Fruit fly (Drosophila melanogaster) whole organism, embryonic: Measurements from ENCODE around the gene CG8892.

Source experiments
- Bgb ChIP-seq: fragments of 200-800 bp; sonication (Bioruptor generic); IDR thresholded peaks from 2 replicates; pipeline ENCODE4 v1.3.6; 2022; ENCODE audit warnings: missing biosample characterization, missing genetic modification characterization; ENCODE audit not compliant: partially characterized antibody
- BtbVII ChIP-seq: fragments of 200-800 bp; sonication (Bioruptor generic); optimal IDR thresholded peaks from 3 replicates; lab custom pipeline; 2017; ENCODE audit warnings: missing biosample characterization, mild to moderate bottlenecking, missing genetic modification characterization
- CG11723 ChIP-seq: fragments of 200-800 bp; sonication (Bioruptor generic); optimal IDR thresholded peaks from 2 replicates; lab custom pipeline; 2017; ENCODE audit warnings: missing biosample characterization, mild to moderate bottlenecking, missing genetic modification characterization
- CG12155 ChIP-seq: fragments of 200-800 bp; sonication (Bioruptor generic); optimal IDR thresholded peaks from 3 replicates; lab custom pipeline; 2016; ENCODE audit warnings: missing biosample characterization, missing genetic modification characterization
- CG1233 ChIP-seq: fragments of 200-800 bp; sonication (Bioruptor generic); optimal IDR thresholded peaks from 4 replicates; lab custom pipeline; 2018; ENCODE audit warnings: missing biosample characterization, mild to moderate bottlenecking, missing genetic modification characterization
- CG12391 ChIP-seq: fragments of 200-800 bp; sonication (Bioruptor generic); optimal IDR thresholded peaks from 3 replicates; lab custom pipeline; 2018; ENCODE audit warnings: missing biosample characterization, mild to moderate bottlenecking, missing genetic modification characterization, moderate library complexity
- CG12659 ChIP-seq: fragments of 200-800 bp; sonication (Bioruptor generic); optimal IDR thresholded peaks from 3 replicates; lab custom pipeline; 2017; ENCODE audit warnings: mild to moderate bottlenecking, missing biosample characterization, missing genetic modification reagents, missing genetic modification characterization
- CG12942 ChIP-seq: fragments of 200-800 bp; sonication (Bioruptor generic); optimal IDR thresholded peaks from 3 replicates; lab custom pipeline; 2016; ENCODE audit warnings: missing biosample characterization, missing genetic modification characterization
- CG13296 ChIP-seq: fragments of 200-800 bp; sonication (Bioruptor generic); optimal IDR thresholded peaks from 3 replicates; lab custom pipeline; 2018; ENCODE audit warnings: missing biosample characterization, mild to moderate bottlenecking, missing genetic modification characterization
- CG17328 ChIP-seq: fragments of 200-800 bp; sonication (Bioruptor generic); IDR thresholded peaks from 2 replicates; pipeline ENCODE4 v1.3.6; 2022; ENCODE audit warnings: missing biosample characterization, missing genetic modification characterization
- CG30020 ChIP-seq: fragments of 200-800 bp; optimal IDR thresholded peaks from 2 replicates; lab custom pipeline; 2019; ENCODE audit warnings: missing biosample characterization, mild to moderate bottlenecking, missing genetic modification characterization, moderate library complexity
- CG31365 ChIP-seq: fragments of 200-800 bp; sonication (Bioruptor generic); optimal IDR thresholded peaks from 2 replicates; lab custom pipeline; 2018; ENCODE audit warnings: missing biosample characterization, mild to moderate bottlenecking, missing genetic modification characterization
- CG33557 ChIP-seq: fragments of 200-800 bp; sonication (Bioruptor generic); optimal IDR thresholded peaks from 2 replicates; lab custom pipeline; 2019; ENCODE audit warnings: missing biosample characterization, mild to moderate bottlenecking, missing genetic modification characterization, moderate library complexity
- CG34376 ChIP-seq: fragments of 200-800 bp; sonication (Bioruptor generic); optimal IDR thresholded peaks from 2 replicates; lab custom pipeline; 2018; ENCODE audit warnings: missing biosample characterization, mild to moderate bottlenecking, missing genetic modification characterization
- CG4360 ChIP-seq: fragments of 200-800 bp; sonication (Bioruptor generic); IDR thresholded peaks from 2 replicates; pipeline ENCODE4 v1.3.6; 2022; ENCODE audit warnings: missing biosample characterization, missing genetic modification characterization
- CG4424 ChIP-seq: fragments of 200-800 bp; sonication (Bioruptor generic); optimal IDR thresholded peaks from 3 replicates; lab custom pipeline; 2016; ENCODE audit warnings: missing biosample characterization, missing genetic modification characterization
- CG6813 ChIP-seq: fragments of 200-800 bp; sonication (Bioruptor generic); optimal IDR thresholded peaks from 2 replicates; lab custom pipeline; 2017; ENCODE audit warnings: missing biosample characterization, missing genetic modification characterization, mild to moderate bottlenecking, moderate library complexity, missing genetic modification reagents
- CG8359 ChIP-seq: fragments of 200-800 bp; sonication (Bioruptor generic); optimal IDR thresholded peaks from 2 replicates; lab custom pipeline; 2017; ENCODE audit warnings: missing biosample characterization, mild to moderate bottlenecking, missing genetic modification characterization, borderline replicate concordance
- CG8944 ChIP-seq: fragments of 200-800 bp; sonication (Bioruptor generic); optimal IDR thresholded peaks from 3 replicates; lab custom pipeline; 2016; ENCODE audit warnings: missing biosample characterization, missing genetic modification characterization
- CrebB ChIP-seq: fragments of 200-800 bp; sonication (Bioruptor generic); optimal IDR thresholded peaks from 3 replicates; lab custom pipeline; 2018; ENCODE audit warnings: missing biosample characterization, mild to moderate bottlenecking, missing genetic modification characterization
- Hr78 ChIP-seq, 2 experiments: fragments of 200-800 bp in 1 of 2; fragments of >200 bp in 1 of 2; sonication (Bioruptor generic) in 1 of 2; optimal IDR thresholded peaks; 2 replicates each; lab custom pipeline; 2017 to 2019; ENCODE audit warnings: missing biosample characterization in 2 of 2, missing genetic modification characterization in 2 of 2, mild to moderate bottlenecking in 1 of 2, moderate library complexity in 1 of 2
- Myb ChIP-seq: fragments of 200-800 bp; sonication (Bioruptor generic); optimal IDR thresholded peaks from 2 replicates; lab custom pipeline; 2016; ENCODE audit warnings: missing biosample characterization, missing genetic modification characterization
- NC2β ChIP-seq: fragments of 200-800 bp; sonication (Bioruptor generic); optimal IDR thresholded peaks from 2 replicates; lab custom pipeline; 2016; ENCODE audit warnings: missing biosample characterization, missing genetic modification characterization
- NK7.1 ChIP-seq: fragments of 200-800 bp; sonication (Bioruptor generic); optimal IDR thresholded peaks from 3 replicates; lab custom pipeline; 2016; ENCODE audit warnings: missing biosample characterization, missing genetic modification characterization
- Neu2 ChIP-seq: fragments of 200-800 bp; sonication (Bioruptor generic); optimal IDR thresholded peaks from 3 replicates; lab custom pipeline; 2016; ENCODE audit warnings: missing biosample characterization, missing genetic modification characterization, borderline replicate concordance
- Optix ChIP-seq: fragments of 200-800 bp; sonication (Bioruptor generic); IDR thresholded peaks from 3 replicates; pipeline ENCODE4 v1.3.6; 2022; ENCODE audit warnings: missing biosample characterization, missing genetic modification characterization
- TFAM ChIP-seq: fragments of 200-800 bp; sonication (Bioruptor generic); optimal IDR thresholded peaks from 2 replicates; lab custom pipeline; 2017; ENCODE audit warnings: missing biosample characterization, missing genetic modification characterization, inconsistent platforms
- Trl ChIP-seq, 3 experiments: fragments of >200 bp in 2 of 3; fragments of 200-800 bp in 1 of 3; sonication (Bioruptor generic) in 1 of 3; optimal IDR thresholded peaks; 2 replicates in 1 of 3; 3 replicates in 2 of 3; lab custom pipeline; 2016 to 2017; ENCODE audit warnings: missing biosample characterization in 1 of 3, missing genetic modification characterization in 1 of 3
- ato ChIP-seq: fragments of 200-800 bp; sonication (Bioruptor generic); IDR thresholded peaks from 2 replicates; pipeline ENCODE4 v1.3.6; 2022; ENCODE audit warnings: missing biosample characterization, missing genetic modification characterization; ENCODE audit not compliant: partially characterized antibody
- bsh ChIP-seq, 2 experiments: fragments of 200-800 bp; sonication (Bioruptor generic); optimal IDR thresholded peaks; 2 replicates each; lab custom pipeline; 2017 to 2018; ENCODE audit warnings: mild to moderate bottlenecking in 2 of 2, missing biosample characterization in 2 of 2, missing genetic modification characterization in 2 of 2, moderate library complexity in 1 of 2
- chm ChIP-seq: fragments of 200-800 bp; sonication (Bioruptor generic); IDR thresholded peaks from 2 replicates; pipeline ENCODE4 v1.3.6; 2022; ENCODE audit warnings: missing biosample characterization, missing genetic modification characterization
- dan ChIP-seq: fragments of 200-800 bp; sonication (Bioruptor generic); IDR thresholded peaks from 2 replicates; pipeline ENCODE4 v1.3.6; 2022; ENCODE audit warnings: missing biosample characterization, missing genetic modification characterization
- dpn ChIP-seq, 2 experiments: fragments of 200-800 bp; sonication (Bioruptor generic); optimal IDR thresholded peaks; 3 replicates each; lab custom pipeline; 2016; ENCODE audit warnings: missing biosample characterization in 2 of 2, missing genetic modification characterization in 2 of 2
- jumu ChIP-seq: fragments of 200-800 bp; sonication (Bioruptor generic); optimal IDR thresholded peaks from 3 replicates; lab custom pipeline; 2016; ENCODE audit warnings: missing biosample characterization, missing genetic modification characterization
- kni ChIP-seq: fragments of 200-800 bp; sonication (Bioruptor generic); optimal IDR thresholded peaks from 3 replicates; lab custom pipeline; 2017; ENCODE audit warnings: mild to moderate bottlenecking, missing biosample characterization, missing genetic modification reagents, missing genetic modification characterization
- maf-S ChIP-seq: fragments of 200-800 bp; sonication (Bioruptor generic); optimal IDR thresholded peaks from 2 replicates; lab custom pipeline; 2016; ENCODE audit warnings: missing biosample characterization, missing genetic modification characterization
- pfk ChIP-seq: fragments of 200-800 bp; sonication (Bioruptor generic); optimal IDR thresholded peaks from 2 replicates; lab custom pipeline; 2018; ENCODE audit warnings: missing biosample characterization, mild to moderate bottlenecking, missing genetic modification characterization, moderate library complexity
- pros ChIP-seq: fragments of 200-800 bp; sonication (Bioruptor generic); optimal IDR thresholded peaks from 3 replicates; lab custom pipeline; 2019; ENCODE audit warnings: missing biosample characterization, mild to moderate bottlenecking, missing genetic modification characterization, moderate library complexity
- scrt ChIP-seq: fragments of 200-800 bp; sonication (Bioruptor generic); optimal IDR thresholded peaks from 2 replicates; lab custom pipeline; 2018; ENCODE audit warnings: missing biosample characterization, mild to moderate bottlenecking, missing genetic modification characterization, moderate library complexity
- seq ChIP-seq: fragments of 200-800 bp; sonication (Bioruptor generic); IDR thresholded peaks from 2 replicates; pipeline ENCODE4 v1.3.6; 2022; ENCODE audit warnings: missing biosample characterization, missing genetic modification characterization
- shn ChIP-seq: fragments of 200-800 bp; sonication (Bioruptor generic); optimal IDR thresholded peaks from 3 replicates; lab custom pipeline; 2016; ENCODE audit warnings: missing biosample characterization, missing genetic modification characterization
- sr ChIP-seq: fragments of 200-800 bp; sonication (Bioruptor generic); IDR thresholded peaks from 3 replicates; pipeline ENCODE4 v1.3.6; 2022; ENCODE audit warnings: missing biosample characterization, missing genetic modification characterization
- tgo ChIP-seq: fragments of 200-800 bp; sonication (Bioruptor generic); IDR thresholded peaks from 3 replicates; pipeline ENCODE4 v1.3.6; 2022; ENCODE audit warnings: missing biosample characterization, missing genetic modification characterization
- tll ChIP-seq, 2 experiments: fragments of 200-800 bp in 1 of 2; fragments of >200 bp in 1 of 2; sonication (Bioruptor generic) in 1 of 2; optimal IDR thresholded peaks; 2 replicates each; lab custom pipeline; 2017 to 2019; ENCODE audit warnings: missing biosample characterization in 2 of 2, missing genetic modification characterization in 2 of 2, mild to moderate bottlenecking in 1 of 2, moderate library complexity in 1 of 2
- trem ChIP-seq: fragments of 200-800 bp; optimal IDR thresholded peaks from 3 replicates; lab custom pipeline; 2019; ENCODE audit warnings: missing biosample characterization, mild to moderate bottlenecking, missing genetic modification characterization, moderate library complexity
- zen ChIP-seq: fragments of 200-800 bp; sonication (Bioruptor generic); optimal IDR thresholded peaks from 3 replicates; lab custom pipeline; 2018; ENCODE audit warnings: missing biosample characterization, mild to moderate bottlenecking, missing genetic modification characterization, moderate library complexity
- zfh1 ChIP-seq: fragments of 200-800 bp; sonication (Bioruptor generic); IDR thresholded peaks from 3 replicates; pipeline ENCODE4 v1.3.6; 2022; ENCODE audit warnings: missing biosample characterization, missing genetic modification characterization

CG8892 gene

DNA sequence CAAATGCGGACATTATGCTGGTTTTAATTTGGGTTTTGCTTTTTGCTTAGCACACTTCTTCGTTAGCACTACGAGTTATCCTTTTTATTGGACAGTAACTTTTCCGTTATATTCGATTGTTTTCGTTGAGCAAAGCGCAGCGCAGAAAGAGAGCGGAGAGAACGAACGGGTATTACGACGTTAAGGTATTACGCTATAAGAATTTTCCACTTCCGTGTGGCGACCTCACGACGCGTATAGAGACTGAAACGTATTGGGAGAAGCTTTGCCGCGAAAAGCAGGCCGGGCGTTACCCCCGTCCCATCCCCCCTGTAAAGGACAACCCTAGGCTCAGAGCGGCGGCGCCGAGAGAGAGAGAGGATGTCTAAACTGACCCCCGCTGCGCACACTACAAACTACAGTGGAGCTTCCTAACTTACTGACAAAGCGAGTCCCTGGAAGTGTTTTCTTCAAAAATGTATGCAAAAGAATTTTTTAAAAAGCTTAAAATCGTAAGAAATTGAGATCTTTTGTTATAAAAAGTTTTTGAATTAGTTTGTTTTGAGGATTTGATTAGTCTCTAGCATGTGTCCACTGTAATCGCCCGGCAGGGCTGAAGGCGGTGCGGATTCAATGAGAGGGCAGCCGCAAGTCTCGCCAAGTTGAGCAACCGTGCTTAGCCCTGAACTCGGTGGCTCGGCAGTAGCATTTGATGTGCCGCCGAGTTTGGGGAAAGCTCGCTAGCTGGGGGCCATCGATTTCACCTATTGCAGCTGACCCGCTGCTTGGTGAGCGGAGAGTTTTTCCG, 23.5 kb upstream of the CG8892 start (continued):
- TF ChIP-seq chm (GFP tag; lab: Robert Waterston, UW) = peak; percentile 94
- TF ChIP-seq CG12155 (GFP tag; lab: Kevin White, UChicago) = peak; percentile 93
- TF ChIP-seq sr (GFP tag; lab: Robert Waterston, UW) = peak; percentile 62
- TF ChIP-seq Optix = peak; percentile 91
- peak; percentile 34 to 48 for TF ChIP-seq Trl (optimal IDR thresholded peaks at IDR 0.05; lab: Kevin White, UChicago)
- TF ChIP-seq Trl (GFP tag; optimal IDR thresholded peaks at IDR 0.05; lab: Kevin White, UChicago) = peak; percentile 92
- TF ChIP-seq bsh (GFP tag; optimal IDR thresholded peaks at IDR 0.05; lab: Kevin White, UChicago) = peak; percentile 61 to 95
- peak; percentile 94 for TF ChIP-seq CG6813 (GFP tag; lab: Kevin White, UChicago)
- TF ChIP-seq NK7.1 (GFP tag; lab: Kevin White, UChicago) = peak; percentile 91
- peak; percentile 93 for TF ChIP-seq scrt
- no peak for TF ChIP-seq ato
- no peak for TF ChIP-seq Hr78 (GFP tag; optimal IDR thresholded peaks at IDR 0.05; lab: Kevin White, UChicago)
- TF ChIP-seq CG12391 = peak; percentile 93
- peak; percentile 88 for TF ChIP-seq zen (tag; lab: Kevin White, UChicago)
- TF ChIP-seq TFAM (GFP tag; lab: Kevin White, UChicago) = peak; percentile 44
- peak; percentile 87 for TF ChIP-seq CG11723 (GFP tag; lab: Kevin White, UChicago)
- peak; percentile 94 for TF ChIP-seq CG4424 (GFP tag; lab: Kevin White, UChicago)
- TF ChIP-seq NC2β (GFP tag; lab: Kevin White, UChicago) = peak; percentile 90
- peak; percentile 97 for TF ChIP-seq CG34376 (GFP tag; lab: Kevin White, UChicago)
- TF ChIP-seq CG8944 (GFP tag; lab: Kevin White, UChicago) = peak; percentile 94
- TF ChIP-seq tll (GFP tag; optimal IDR thresholded peaks at IDR 0.05; lab: Kevin White, UChicago) = no peak
- peak; percentile 95 to 96 for TF ChIP-seq dpn (GFP tag; optimal IDR thresholded peaks at IDR 0.05; lab: Kevin White, UChicago)
- TF ChIP-seq CG8359 (GFP tag; lab: Kevin White, UChicago) = peak; percentile 71
- peak; percentile 59 for TF ChIP-seq Neu2
- TF ChIP-seq jumu = peak; percentile 96
- TF ChIP-seq maf-S (GFP tag; lab: Kevin White, UChicago) = peak; percentile 93
- peak; percentile 96 for TF ChIP-seq CG13296 (GFP tag; lab: Kevin White, UChicago)
- TF ChIP-seq CG12659 = peak; percentile 96
- peak; percentile 92 for TF ChIP-seq CrebB (tag; lab: Kevin White, UChicago)
- no peak for TF ChIP-seq Bgb (GFP tag; lab: Robert Waterston, UW)
- peak; percentile 95 for TF ChIP-seq CG17328 (GFP tag; lab: Robert Waterston, UW)
- TF ChIP-seq seq (GFP tag; lab: Robert Waterston, UW) = peak; percentile 96
- TF ChIP-seq shn (GFP tag; lab: Kevin White, UChicago) = peak; percentile 91
- peak; percentile 63 for TF ChIP-seq CG4360
- no peak for TF ChIP-seq pros
- TF ChIP-seq CG31365 (tag; lab: Kevin White, UChicago) = peak; percentile 81
- peak; percentile 95 for TF ChIP-seq zfh1 (GFP tag; lab: Robert Waterston, UW)
- TF ChIP-seq trem (tag; lab: Kevin White, UChicago) = peak; percentile 74
- TF ChIP-seq pfk (GFP tag; lab: Kevin White, UChicago) = peak; percentile 50
- peak; percentile 47 for TF ChIP-seq kni
- peak; percentile 78 for TF ChIP-seq dan (GFP tag; lab: Robert Waterston, UW)
- peak; percentile 67 for TF ChIP-seq CG33557 (GFP tag; lab: Kevin White, UChicago)
- peak; percentile 84 for TF ChIP-seq CG12942
- peak; percentile 95 for TF ChIP-seq tgo (GFP tag; lab: Robert Waterston, UW)
- TF ChIP-seq CG30020 (tag; lab: Kevin White, UChicago) = peak; percentile 61
- peak; percentile 93 for TF ChIP-seq BtbVII (GFP tag; lab: Kevin White, UChicago)
- TF ChIP-seq CG1233 = peak; percentile 93
- TF ChIP-seq Myb = peak; percentile 83
